Fruit fly (Drosophila melanogaster) whole organism, embryonic: ENCODE results near the gene Ns1.

Source experiments
- Asciz ChIP-seq: fragments of 200-800 bp; sonication (Bioruptor generic); optimal IDR thresholded peaks from 2 replicates; lab custom pipeline; 2017; ENCODE audit warnings: missing biosample characterization, mild to moderate bottlenecking, missing genetic modification characterization, missing genetic modification reagents
- CG10147 ChIP-seq: fragments of 200-800 bp; sonication (Bioruptor generic); optimal IDR thresholded peaks from 2 replicates; lab custom pipeline; 2019; ENCODE audit warnings: missing biosample characterization, mild to moderate bottlenecking, missing genetic modification characterization, moderate library complexity
- CG10654 ChIP-seq: fragments of 200-800 bp; sonication (Bioruptor generic); optimal IDR thresholded peaks from 2 replicates; lab custom pipeline; 2016; ENCODE audit warnings: missing biosample characterization, missing genetic modification characterization
- CG11398 ChIP-seq: fragments of 200-800 bp; sonication (Bioruptor generic); optimal IDR thresholded peaks from 2 replicates; lab custom pipeline; 2016; ENCODE audit warnings: missing biosample characterization, missing genetic modification characterization
- CG11723 ChIP-seq: fragments of 200-800 bp; sonication (Bioruptor generic); optimal IDR thresholded peaks from 2 replicates; lab custom pipeline; 2017; ENCODE audit warnings: missing biosample characterization, mild to moderate bottlenecking, missing genetic modification characterization
- CG1233 ChIP-seq: fragments of 200-800 bp; sonication (Bioruptor generic); optimal IDR thresholded peaks from 4 replicates; lab custom pipeline; 2018; ENCODE audit warnings: missing biosample characterization, mild to moderate bottlenecking, missing genetic modification characterization
- CG14860 ChIP-seq: fragments of 200-800 bp; sonication (Bioruptor generic); IDR thresholded peaks from 3 replicates; pipeline ENCODE4 v1.3.6; 2022; ENCODE audit warnings: missing biosample characterization, missing genetic modification characterization; ENCODE audit not compliant: partially characterized antibody
- CG1529 ChIP-seq: fragments of 200-800 bp; sonication (Bioruptor generic); optimal IDR thresholded peaks from 3 replicates; lab custom pipeline; 2018; ENCODE audit warnings: missing biosample characterization, missing genetic modification characterization
- CG16813 ChIP-seq: fragments of 200-800 bp; sonication (Bioruptor generic); IDR thresholded peaks from 3 replicates; pipeline ENCODE4 v1.3.6; 2022; ENCODE audit warnings: missing biosample characterization, missing genetic modification characterization; ENCODE audit not compliant: partially characterized antibody
- CG18011 ChIP-seq: fragments of 200-800 bp; sonication (Bioruptor generic); optimal IDR thresholded peaks from 2 replicates; lab custom pipeline; 2017; ENCODE audit warnings: missing biosample characterization, missing genetic modification characterization, mild to moderate bottlenecking, moderate library complexity, missing genotype
- CG2129 ChIP-seq: fragments of 200-800 bp; sonication (Bioruptor generic); IDR thresholded peaks from 2 replicates; pipeline ENCODE4 v1.3.6; 2022; ENCODE audit warnings: missing biosample characterization, missing genetic modification characterization; ENCODE audit not compliant: partially characterized antibody
- CG4424 ChIP-seq: fragments of 200-800 bp; sonication (Bioruptor generic); optimal IDR thresholded peaks from 3 replicates; lab custom pipeline; 2016; ENCODE audit warnings: missing biosample characterization, missing genetic modification characterization
- CG6654 ChIP-seq: fragments of 200-800 bp; sonication (Bioruptor generic); optimal IDR thresholded peaks from 2 replicates; lab custom pipeline; 2017; ENCODE audit warnings: missing biosample characterization, mild to moderate bottlenecking, missing genetic modification characterization
- CG7786 ChIP-seq: fragments of 200-800 bp; sonication (Bioruptor generic); optimal IDR thresholded peaks from 2 replicates; lab custom pipeline; 2016; ENCODE audit warnings: missing biosample characterization, missing genetic modification characterization
- CG8388 ChIP-seq: fragments of 200-800 bp; sonication (Bioruptor generic); optimal IDR thresholded peaks from 2 replicates; lab custom pipeline; 2019; ENCODE audit warnings: missing biosample characterization, mild to moderate bottlenecking, missing genetic modification characterization, moderate library complexity
- CTCF ChIP-seq: fragments of 200-800 bp; sonication (Bioruptor generic); optimal IDR thresholded peaks from 2 replicates; lab custom pipeline; 2017; ENCODE audit warnings: missing biosample characterization, mild to moderate bottlenecking, missing genetic modification characterization, moderate library complexity
- CoRest ChIP-seq: fragments of 200-800 bp; sonication (Bioruptor generic); optimal IDR thresholded peaks from 3 replicates; lab custom pipeline; 2018; ENCODE audit warnings: missing biosample characterization, mild to moderate bottlenecking, missing genetic modification characterization, moderate library complexity
- Dek ChIP-seq: fragments of 200-800 bp; sonication (Bioruptor generic); optimal IDR thresholded peaks from 3 replicates; lab custom pipeline; 2019; ENCODE audit warnings: missing biosample characterization, mild to moderate bottlenecking, missing genetic modification characterization, moderate library complexity
- ERR ChIP-seq: fragments of 200-800 bp; sonication (Bioruptor generic); optimal IDR thresholded peaks from 2 replicates; lab custom pipeline; 2016; ENCODE audit warnings: missing biosample characterization, missing genetic modification characterization
- H15 ChIP-seq: fragments of 200-800 bp; sonication (Bioruptor generic); IDR thresholded peaks from 3 replicates; pipeline ENCODE4 v1.3.6; 2022; ENCODE audit warnings: missing biosample characterization, missing genetic modification characterization
- HHEX ChIP-seq: fragments of 200-800 bp; sonication (Bioruptor generic); optimal IDR thresholded peaks from 3 replicates; lab custom pipeline; 2017; ENCODE audit warnings: missing biosample characterization, mild to moderate bottlenecking, missing genetic modification characterization, missing genetic modification reagents
- HLHmδ ChIP-seq: fragments of 200-800 bp; sonication (Bioruptor generic); optimal IDR thresholded peaks from 2 replicates; lab custom pipeline; 2018; ENCODE audit warnings: missing biosample characterization, mild to moderate bottlenecking, missing genetic modification characterization, moderate library complexity
- Hr78 ChIP-seq, 2 experiments: fragments of 200-800 bp in 1 of 2; fragments of >200 bp in 1 of 2; sonication (Bioruptor generic) in 1 of 2; optimal IDR thresholded peaks; 2 replicates each; lab custom pipeline; 2017 to 2019; ENCODE audit warnings: missing biosample characterization in 2 of 2, missing genetic modification characterization in 2 of 2, mild to moderate bottlenecking in 1 of 2, moderate library complexity in 1 of 2
- Hsf ChIP-seq: fragments of 200-800 bp; sonication (Bioruptor generic); optimal IDR thresholded peaks from 3 replicates; lab custom pipeline; 2016; ENCODE audit warnings: missing biosample characterization, missing genetic modification characterization
- MESR4 ChIP-seq: fragments of 200-800 bp; sonication (Bioruptor generic); optimal IDR thresholded peaks from 2 replicates; lab custom pipeline; 2018; ENCODE audit warnings: missing biosample characterization, mild to moderate bottlenecking, missing genetic modification characterization, moderate library complexity
- MTF-1 ChIP-seq: fragments of 200-800 bp; sonication (Bioruptor generic); optimal IDR thresholded peaks from 2 replicates; lab custom pipeline; 2018; ENCODE audit warnings: missing biosample characterization, mild to moderate bottlenecking, missing genetic modification characterization, borderline replicate concordance
- Max ChIP-seq: fragments of 200-800 bp; sonication (Bioruptor generic); optimal IDR thresholded peaks from 2 replicates; lab custom pipeline; 2016; ENCODE audit warnings: missing biosample characterization, mild to moderate bottlenecking, missing genetic modification characterization
- Med ChIP-seq: fragments of 200-800 bp; sonication (Bioruptor generic); peaks from one replicate; lab custom pipeline; 2016; ENCODE audit warnings: missing biosample characterization, missing genetic modification characterization, mild to moderate bottlenecking, inconsistent platforms, moderate library complexity
- Nf-YC ChIP-seq: fragments of 200-800 bp; optimal IDR thresholded peaks from 3 replicates; lab custom pipeline; 2019; ENCODE audit warnings: missing biosample characterization, mild to moderate bottlenecking, missing genetic modification characterization, moderate library complexity
- Tbp ChIP-seq: fragments of >200 bp; optimal IDR thresholded peaks from 2 replicates; lab custom pipeline; 2018; ENCODE audit warnings: missing biosample characterization, missing genetic modification characterization
- bigmax ChIP-seq: fragments of 200-800 bp; sonication (Bioruptor generic); optimal IDR thresholded peaks from 2 replicates; lab custom pipeline; 2018; ENCODE audit warnings: missing biosample characterization, mild to moderate bottlenecking, missing genetic modification characterization
- bsh ChIP-seq, 2 experiments: fragments of 200-800 bp; sonication (Bioruptor generic); optimal IDR thresholded peaks; 2 replicates each; lab custom pipeline; 2017 to 2018; ENCODE audit warnings: mild to moderate bottlenecking in 2 of 2, missing biosample characterization in 2 of 2, missing genetic modification characterization in 2 of 2, moderate library complexity in 1 of 2
- chif ChIP-seq, 2 experiments: fragments of 200-800 bp; sonication (Bioruptor generic); optimal IDR thresholded peaks; 3 replicates each; lab custom pipeline; 2016; ENCODE audit warnings: missing biosample characterization in 2 of 2, missing genetic modification characterization in 2 of 2
- dmrt11E ChIP-seq: fragments of 200-800 bp; sonication (Bioruptor generic); optimal IDR thresholded peaks from 3 replicates; lab custom pipeline; 2018; ENCODE audit warnings: missing biosample characterization, mild to moderate bottlenecking, missing genetic modification characterization, moderate library complexity
- exex ChIP-seq: fragments of 200-800 bp; sonication (Bioruptor generic); optimal IDR thresholded peaks from 4 replicates; lab custom pipeline; 2018; ENCODE audit warnings: missing biosample characterization, mild to moderate bottlenecking, missing genetic modification characterization, moderate library complexity
- gce ChIP-seq: fragments of 200-800 bp; sonication (Bioruptor generic); IDR thresholded peaks from 3 replicates; pipeline ENCODE4 v1.3.6; 2022; ENCODE audit warnings: missing biosample characterization, missing genetic modification characterization
- gem ChIP-seq: fragments of 200-800 bp; sonication (Bioruptor generic); optimal IDR thresholded peaks from 2 replicates; lab custom pipeline; 2019; ENCODE audit warnings: missing biosample characterization, mild to moderate bottlenecking, missing genetic modification characterization, moderate library complexity
- lola ChIP-seq, 3 experiments: fragments of >200 bp in 2 of 3; fragments of 200-800 bp in 1 of 3; sonication (Bioruptor generic) in 1 of 3; optimal IDR thresholded peaks; 2 replicates each; lab custom pipeline; 2017 to 2019; ENCODE audit warnings: missing biosample characterization in 3 of 3, missing genetic modification characterization in 3 of 3, mild to moderate bottlenecking in 1 of 3, moderate library complexity in 1 of 3
- maf-S ChIP-seq: fragments of 200-800 bp; sonication (Bioruptor generic); optimal IDR thresholded peaks from 2 replicates; lab custom pipeline; 2016; ENCODE audit warnings: missing biosample characterization, missing genetic modification characterization
- mld ChIP-seq: fragments of 200-800 bp; sonication (Bioruptor generic); IDR thresholded peaks from 3 replicates; pipeline ENCODE4 v1.3.6; 2022; ENCODE audit warnings: missing biosample characterization, missing genetic modification characterization; ENCODE audit not compliant: partially characterized antibody
- org-1 ChIP-seq: fragments of 200-800 bp; sonication (Bioruptor generic); optimal IDR thresholded peaks from 2 replicates; lab custom pipeline; 2017; ENCODE audit warnings: missing biosample characterization, missing genetic modification characterization
- prd ChIP-seq, 3 experiments: fragments of >200 bp in 2 of 3; fragments of 200-800 bp in 1 of 3; sonication (Bioruptor generic) in 1 of 3; optimal IDR thresholded peaks in 2 of 3; IDR thresholded peaks in 1 of 3; 2 replicates in 2 of 3; 3 replicates in 1 of 3; pipeline versions ENCODE4 v1.3.6 to Lab custom; 2017 to 2022; ENCODE audit warnings: missing biosample characterization in 1 of 3, missing genetic modification characterization in 1 of 3
- psq ChIP-seq: fragments of 200-800 bp; sonication (Bioruptor generic); optimal IDR thresholded peaks from 2 replicates; lab custom pipeline; 2017; ENCODE audit warnings: missing biosample characterization, missing genetic modification characterization
- repo ChIP-seq: fragments of 200-800 bp; sonication (Bioruptor generic); optimal IDR thresholded peaks from 2 replicates; lab custom pipeline; 2016; ENCODE audit warnings: missing biosample characterization, missing genetic modification characterization
- sc ChIP-seq, 3 experiments: fragments of >200 bp in 2 of 3; fragments of 200-800 bp in 1 of 3; sonication (Bioruptor generic) in 1 of 3; optimal IDR thresholded peaks; 2 replicates in 2 of 3; 3 replicates in 1 of 3; lab custom pipeline; 2017; ENCODE audit warnings: mild to moderate bottlenecking in 1 of 3, missing biosample characterization in 1 of 3, missing genetic modification characterization in 1 of 3, missing genetic modification reagents in 1 of 3
- tio ChIP-seq: fragments of 200-800 bp; sonication (Bioruptor generic); optimal IDR thresholded peaks from 2 replicates; lab custom pipeline; 2017; ENCODE audit warnings: missing biosample characterization, missing genetic modification characterization, inconsistent platforms
- toy ChIP-seq: fragments of 200-800 bp; sonication (Bioruptor generic); IDR thresholded peaks from 2 replicates; pipeline ENCODE4 v1.3.6; 2022; ENCODE audit warnings: missing biosample characterization, missing genetic modification characterization
- wor ChIP-seq: fragments of 200-800 bp; sonication (Bioruptor generic); IDR thresholded peaks from 2 replicates; pipeline ENCODE4 v1.3.6; 2022; ENCODE audit warnings: missing biosample characterization, missing genetic modification characterization

The Ns1 gene

dm6 chr3R:17060244-17060664 lies 12.2 kb downstream of the Ns1 start (continued):
- TF ChIP-seq MTF-1 (GFP tag; lab: Kevin White, UChicago) (no peak), HHEX (peak; percentile 8), HLHmδ (no peak), mld (no peak), CG10654 (GFP tag; lab: Kevin White, UChicago) (peak; percentile 46), toy (no peak), repo (GFP tag; lab: Kevin White, UChicago) (no peak), gce (GFP tag; lab: Robert Waterston, UW) (no peak), wor (GFP tag; lab: Robert Waterston, UW) (peak; percentile 49; the same call in 1 of the 2 replicates), gem (peak; percentile 72), ERR (no peak), Hr78 (GFP tag; optimal IDR thresholded peaks at IDR 0.05; lab: Kevin White, UChicago) (peak in 1 of 2 experiments; percentile 5), H15 (GFP tag; lab: Robert Waterston, UW) (no peak), org-1 (GFP tag; lab: Kevin White, UChicago) (peak; percentile 41), CG11398 (GFP tag; lab: Kevin White, UChicago) (peak; percentile 42), exex (tag; lab: Kevin White, UChicago) (no peak), Dek (tag; lab: Kevin White, UChicago) (peak; percentile 19), psq (no peak), Max (GFP tag; lab: Kevin White, UChicago) (peak; percentile 56), CG6654 (GFP tag; lab: Kevin White, UChicago) (peak; percentile 31), CG4424 (peak; percentile 67), prd (optimal IDR thresholded peaks at IDR 0.05; lab: Kevin White, UChicago) (no peak), prd (GFP tag; IDR thresholded peaks at IDR 0.05; lab: Robert Waterston, UW) (0 out of 3 replicates have a peak, but pooled peaks have one; percentile 32), CG8388 (GFP tag; lab: Kevin White, UChicago) (peak; percentile 44), CTCF (GFP tag; lab: Kevin White, UChicago) (no peak), lola (GFP tag; optimal IDR thresholded peaks at IDR 0.05; lab: Kevin White, UChicago) (peak in 1 of 3 experiments; percentile 53), Tbp (GFP tag; lab: Kevin White, UChicago) (no peak), CG7786 (peak; percentile 19), Nf-YC (no peak), CG18011 (no peak), CG2129 (GFP tag; lab: Robert Waterston, UW) (no peak), tio (GFP tag; lab: Kevin White, UChicago) (peak; percentile 69), CG16813 (GFP tag; lab: Robert Waterston, UW) (no peak), sc (optimal IDR thresholded peaks at IDR 0.05; lab: Kevin White, UChicago) (no peak), sc (GFP tag; optimal IDR thresholded peaks at IDR 0.05; lab: Kevin White, UChicago) (peak; percentile 45), Asciz (GFP tag; lab: Kevin White, UChicago) (peak; percentile 69), Hsf (peak; percentile 33), CG11723 (GFP tag; lab: Kevin White, UChicago) (peak; percentile 23), bsh (GFP tag; optimal IDR thresholded peaks at IDR 0.05; lab: Kevin White, UChicago) (peak; percentile 49 to 53), CoRest (tag; lab: Kevin White, UChicago) (peak; percentile 67), Med (GFP tag; lab: Kevin White, UChicago) (peak; percentile 61), MESR4 (GFP tag; lab: Kevin White, UChicago) (no peak), CG10147 (GFP tag; lab: Kevin White, UChicago) (no peak), CG1233 (GFP tag; lab: Kevin White, UChicago) (peak; percentile 30), bigmax (GFP tag; lab: Kevin White, UChicago) (no peak), maf-S (GFP tag; lab: Kevin White, UChicago) (no peak), CG14860 (GFP tag; lab: Robert Waterston, UW) (no peak), dmrt11E (peak; percentile 36), chif (GFP tag; optimal IDR thresholded peaks at IDR 0.05; lab: Kevin White, UChicago) (peak in 1 of 2 experiments; percentile 3), CG1529 (peak; percentile 46)
